Worm (Caenorhabditis elegans) whole organism, midembryonic: ENCODE data around the gene str-112.

Experiments
- T22C8.4 ChIP-seq: fragments of 200-800 bp; sonication (Bioruptor generic); IDR thresholded peaks from 2 replicates; pipeline ENCODE4 v1.3.6; 2022; ENCODE audit warnings: missing genetic modification characterization, missing compliant biosample characterization
- cog-1 ChIP-seq: sonication (generic microtip); optimal IDR thresholded peaks from 2 replicates; lab custom pipeline; 2016; ENCODE audit warnings: missing genetic modification characterization, missing compliant biosample characterization
- flt-1 ChIP-seq: fragments of 200-800 bp; sonication (Bioruptor generic); IDR thresholded peaks from 2 replicates; pipeline ENCODE4 v1.3.6; 2022; ENCODE audit warnings: missing genetic modification characterization, missing compliant biosample characterization
- klf-2 ChIP-seq: fragments of 200-800 bp; sonication (Bioruptor generic); conservative IDR thresholded peaks from 2 replicates; pipeline ENCODE4 v1.3.6; 2022; ENCODE audit warnings: missing genetic modification reagents, missing genetic modification characterization, missing compliant biosample characterization
- med-1 ChIP-seq: sonication (generic microtip); optimal IDR thresholded peaks from 2 replicates; lab custom pipeline; 2017; ENCODE audit warnings: missing genetic modification characterization, mild to moderate bottlenecking, missing compliant biosample characterization, antibody characterized with exemption, missing genetic modification reagents; ENCODE audit not compliant: insufficient read depth
- ref-1 ChIP-seq: fragments of 200-800 bp; sonication (Bioruptor generic); conservative IDR thresholded peaks from 2 replicates; pipeline ENCODE4 v1.3.6; 2022; ENCODE audit warnings: missing genetic modification reagents, missing genetic modification characterization, missing compliant biosample characterization
- tab-1 ChIP-seq: fragments of 200-800 bp; sonication (Bioruptor generic); IDR thresholded peaks from 2 replicates; pipeline ENCODE4 v1.3.6; 2022; ENCODE audit warnings: missing genetic modification characterization, missing compliant biosample characterization
- ztf-23 ChIP-seq: fragments of 200-800 bp; sonication (Bioruptor generic); IDR thresholded peaks from 2 replicates; pipeline ENCODE4 v1.3.6; 2022; ENCODE audit warnings: missing genetic modification reagents, missing genetic modification characterization, missing compliant biosample characterization
- ztf-29 ChIP-seq: fragments of 200-800 bp; sonication (Bioruptor generic); IDR thresholded peaks from 2 replicates; pipeline ENCODE4 v1.3.6; 2022; ENCODE audit warnings: missing genetic modification reagents, missing genetic modification characterization, missing compliant biosample characterization

str-112 gene

DNA sequence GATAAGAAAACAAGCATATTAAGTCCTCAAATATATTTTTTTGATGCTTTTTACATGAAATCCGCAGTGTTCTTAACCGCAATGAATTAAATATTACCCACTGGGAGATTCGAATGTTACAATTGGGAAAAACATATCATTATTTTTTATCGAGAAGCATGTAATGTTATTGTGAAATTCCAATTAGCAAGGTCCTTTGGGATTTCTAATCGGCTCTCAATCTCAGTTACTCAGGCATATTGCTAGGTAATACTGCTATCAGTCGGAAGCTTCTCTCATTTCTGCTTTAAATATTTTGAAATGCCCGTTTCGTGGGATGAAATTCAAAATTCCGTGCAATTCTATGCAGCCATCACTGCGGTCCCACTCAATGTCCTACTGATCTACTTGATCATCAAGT, 21.2 kb upstream of the str-112 start, which contains the start of gene str-204:
Gene str-204 (plus strand): TSS at position 301 of the 400 bp plus-strand sequence.
- TF ChIP-seq klf-2 (GFP tag; lab: Robert Waterston, UW) (no peak), ztf-29 (no peak), med-1 (no peak)

DNA sequence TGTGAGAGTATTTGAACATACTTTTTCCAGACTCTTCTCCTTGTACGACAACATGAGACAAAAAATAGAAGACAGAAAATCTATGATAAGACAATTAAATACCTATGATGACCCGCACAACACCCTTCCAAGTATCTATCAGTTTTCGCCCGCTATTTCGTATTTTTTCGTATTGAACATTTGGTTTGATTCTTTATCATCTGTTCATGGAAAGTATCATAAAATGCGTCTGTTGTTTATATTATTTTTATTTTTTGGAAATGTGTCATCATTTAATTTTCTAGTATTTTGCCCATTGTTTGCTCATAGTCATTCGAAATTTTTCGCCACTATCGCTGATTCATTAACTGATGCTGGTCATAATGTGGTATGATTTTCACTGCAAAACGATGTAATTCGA, 18.9 kb upstream of the str-112 start, which contains the start of gene ugt-39:
Gene ugt-39 (plus strand): TSS at position 54 of the 400 bp plus-strand sequence.
- no peak for TF ChIP-seq tab-1 (GFP tag; lab: Robert Waterston, UW)
- TF ChIP-seq ztf-29: no peak
- no peak for TF ChIP-seq med-1
- no peak for TF ChIP-seq klf-2 (GFP tag; lab: Robert Waterston, UW)
- no peak for TF ChIP-seq cog-1 (tag; lab: Kevin White, UChicago)
- TF ChIP-seq flt-1 (GFP tag; lab: Robert Waterston, UW): no peak

DNA sequence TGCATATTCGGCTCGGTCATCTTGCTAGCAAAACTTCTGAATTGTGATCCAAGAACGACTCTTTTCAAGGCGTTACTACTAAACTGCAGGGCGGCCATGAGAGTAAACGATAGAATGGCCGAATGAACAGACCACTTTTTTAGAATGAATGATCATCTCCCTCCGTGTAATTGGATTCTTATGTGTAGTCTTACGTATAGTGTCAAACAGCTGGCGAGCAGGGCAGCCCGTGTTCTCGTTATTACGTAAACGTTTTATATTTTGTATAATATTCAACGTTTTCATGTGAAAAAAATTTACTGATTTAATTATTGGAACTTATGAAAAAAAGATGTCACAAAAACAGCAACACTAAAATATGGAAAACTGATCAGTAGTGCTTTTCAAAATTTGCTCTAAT, 17.9 kb upstream of the str-112 start, which contains the start of gene F10D2.10:
Gene F10D2.10 (minus strand): TSS at position 101 of the 400 bp plus-strand sequence.
- no peak for TF ChIP-seq ztf-23 (GFP tag; lab: Robert Waterston, UW)
- TF ChIP-seq T22C8.4: no peak
- no peak for TF ChIP-seq klf-2 (GFP tag; lab: Robert Waterston, UW)
- TF ChIP-seq med-1: no peak
- no peak for TF ChIP-seq ztf-29
- TF ChIP-seq flt-1 (GFP tag; lab: Robert Waterston, UW): no peak
- TF ChIP-seq cog-1 (tag; lab: Kevin White, UChicago): no peak
- no peak for TF ChIP-seq tab-1 (GFP tag; lab: Robert Waterston, UW)
- no peak for TF ChIP-seq ref-1 (GFP tag; lab: Robert Waterston, UW)

DNA sequence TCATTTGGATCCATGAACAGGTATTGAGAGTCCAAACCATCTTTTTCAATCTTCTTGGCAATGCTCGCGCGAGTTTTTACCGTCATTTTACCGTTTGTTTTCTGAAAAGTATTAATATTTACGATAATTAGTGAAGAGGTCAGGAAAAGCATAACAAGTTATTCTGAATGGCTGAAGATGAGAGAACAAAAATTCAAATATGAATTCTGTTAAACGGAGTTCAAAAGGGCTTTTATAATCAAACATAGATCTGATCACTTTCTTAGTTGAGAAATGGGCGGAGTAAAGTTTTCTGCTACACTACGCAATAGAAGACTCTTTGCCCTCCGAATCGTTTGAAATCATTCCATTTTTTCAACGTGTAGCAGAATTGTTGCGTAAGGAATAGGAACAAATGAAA, 14.8 kb upstream of the str-112 start, which contains the start of gene fat-7:
Gene fat-7 (minus strand): TSS at position 101 of the 400 bp plus-strand sequence.
- TF ChIP-seq klf-2 (GFP tag; lab: Robert Waterston, UW) (no peak), med-1 (no peak), ztf-23 (GFP tag; lab: Robert Waterston, UW) (no peak), tab-1 (GFP tag; lab: Robert Waterston, UW) (no peak), ztf-29 (no peak), T22C8.4 (no peak), ref-1 (GFP tag; lab: Robert Waterston, UW) (no peak)

DNA sequence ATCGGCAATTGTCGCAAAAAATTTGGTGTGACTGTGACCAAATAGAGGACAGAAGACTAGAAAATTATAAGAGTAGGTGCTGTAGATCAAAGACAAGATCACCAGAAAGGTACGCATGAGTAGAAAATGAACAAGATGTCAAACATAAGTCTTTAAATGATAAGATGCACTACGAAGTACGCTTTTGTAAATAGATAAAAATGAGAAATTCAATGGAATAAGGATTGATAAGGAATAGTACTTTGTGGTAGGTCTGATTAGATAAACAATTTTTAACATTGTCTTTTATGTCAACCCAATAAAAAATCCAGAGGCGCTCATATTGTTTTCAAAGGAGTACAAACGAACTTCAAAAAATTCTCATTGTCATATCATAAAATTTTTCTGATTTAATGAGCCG, 12.3 kb upstream of the str-112 start, which contains the start of gene F10D2.8:
Gene F10D2.8 (minus strand): TSS at position 145 of the 400 bp plus-strand sequence.
- TF ChIP-seq cog-1 (tag; lab: Kevin White, UChicago): no peak
- no peak for TF ChIP-seq klf-2 (GFP tag; lab: Robert Waterston, UW)
- no peak for TF ChIP-seq ref-1 (GFP tag; lab: Robert Waterston, UW)
- TF ChIP-seq ztf-23 (GFP tag; lab: Robert Waterston, UW): no peak
- TF ChIP-seq tab-1 (GFP tag; lab: Robert Waterston, UW): no peak
- no peak for TF ChIP-seq flt-1 (GFP tag; lab: Robert Waterston, UW)
- no peak for TF ChIP-seq ztf-29
- TF ChIP-seq T22C8.4: no peak
- TF ChIP-seq med-1: no peak

DNA sequence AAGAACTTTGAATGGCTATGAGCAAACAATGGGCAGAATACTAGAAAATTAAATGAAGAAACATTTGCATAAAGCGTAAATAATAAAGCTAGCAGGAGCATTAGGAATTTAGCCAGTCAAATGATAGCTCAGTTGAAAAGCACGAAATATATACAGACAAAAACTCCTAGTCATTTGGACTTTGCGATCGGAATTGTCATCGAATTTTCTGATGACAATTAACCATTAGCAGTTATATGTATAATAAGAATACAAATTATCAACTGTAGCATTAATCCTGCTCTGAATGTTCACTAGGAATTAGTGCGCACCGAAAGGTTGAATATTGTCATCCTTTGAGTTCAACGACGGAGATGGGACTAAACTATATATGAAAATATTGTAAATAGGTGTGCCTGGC, 9.2 kb upstream of the str-112 start, which contains the start of gene ugt-38:
Gene ugt-38 (minus strand): TSS at position 101 of the 400 bp plus-strand sequence.
- TF ChIP-seq ref-1 (GFP tag; lab: Robert Waterston, UW) (no peak), ztf-29 (no peak), ztf-23 (GFP tag; lab: Robert Waterston, UW) (no peak), T22C8.4 (no peak), cog-1 (tag; lab: Kevin White, UChicago) (no peak), flt-1 (GFP tag; lab: Robert Waterston, UW) (no peak), klf-2 (GFP tag; lab: Robert Waterston, UW) (no peak), med-1 (no peak), tab-1 (GFP tag; lab: Robert Waterston, UW) (no peak)

DNA sequence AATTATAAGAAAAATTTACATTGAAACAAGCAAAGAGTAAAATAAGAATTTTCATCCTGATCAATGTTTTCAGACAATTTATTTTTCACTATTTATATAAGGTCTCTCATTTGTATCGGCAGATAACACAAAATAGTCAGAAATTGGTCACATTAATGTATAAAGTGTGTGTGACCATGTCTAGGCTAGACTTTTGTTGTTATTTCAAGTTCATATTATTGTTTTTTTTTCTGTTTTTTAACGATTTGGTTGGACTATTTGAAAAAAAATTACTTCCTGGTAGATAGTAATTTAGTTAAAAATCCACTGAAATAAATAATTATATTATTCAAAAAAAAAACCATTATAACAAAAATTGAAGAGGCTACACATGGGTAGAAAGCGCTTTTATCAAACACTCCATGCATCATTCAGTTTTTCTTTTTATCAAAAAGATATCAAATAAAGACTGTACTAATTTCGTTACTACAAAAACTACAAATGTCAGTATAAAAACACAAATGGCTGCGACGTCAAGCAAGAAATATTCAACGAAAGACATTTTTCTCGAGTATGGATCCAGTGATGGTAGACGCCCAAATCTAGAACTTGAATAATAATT, 7.1 kb upstream of the str-112 start, which contains the start of gene ugt-37:
Gene ugt-37 (minus strand): TSS at position 69 of the 601 bp plus-strand sequence.
- TF ChIP-seq ztf-29 (no peak), flt-1 (GFP tag; lab: Robert Waterston, UW) (no peak), T22C8.4 (no peak), ztf-23 (GFP tag; lab: Robert Waterston, UW) (no peak), med-1 (no peak), klf-2 (GFP tag; lab: Robert Waterston, UW) (no peak), cog-1 (tag; lab: Kevin White, UChicago) (no peak), ref-1 (GFP tag; lab: Robert Waterston, UW) (no peak)

DNA sequence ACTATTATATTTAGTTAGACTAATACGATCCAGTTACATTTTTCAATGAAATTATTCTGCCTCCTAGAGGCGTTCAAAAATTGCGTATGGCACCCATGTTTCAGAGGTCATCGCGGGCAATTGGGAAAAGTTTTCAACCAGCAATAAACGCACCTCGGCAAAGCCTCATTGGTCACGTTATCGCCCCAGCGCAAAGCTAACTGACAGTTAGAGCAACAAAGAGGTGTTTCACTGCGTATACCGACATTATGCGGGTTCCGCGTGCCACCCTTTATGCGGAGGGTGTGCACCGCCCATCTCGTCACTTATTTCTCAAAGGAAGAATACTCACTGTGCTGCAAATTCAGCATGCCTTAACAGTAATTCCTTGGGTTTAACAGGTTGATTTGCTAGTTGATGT, 4.4 kb upstream of the str-112 start:
- TF ChIP-seq cog-1 (tag; lab: Kevin White, UChicago) (no peak), med-1 (no peak), klf-2 (GFP tag; lab: Robert Waterston, UW) (no peak), tab-1 (GFP tag; lab: Robert Waterston, UW) (no peak), ztf-23 (GFP tag; lab: Robert Waterston, UW) (no peak), ref-1 (GFP tag; lab: Robert Waterston, UW) (no peak), flt-1 (GFP tag; lab: Robert Waterston, UW) (no peak), T22C8.4 (no peak), ztf-29 (no peak)

DNA sequence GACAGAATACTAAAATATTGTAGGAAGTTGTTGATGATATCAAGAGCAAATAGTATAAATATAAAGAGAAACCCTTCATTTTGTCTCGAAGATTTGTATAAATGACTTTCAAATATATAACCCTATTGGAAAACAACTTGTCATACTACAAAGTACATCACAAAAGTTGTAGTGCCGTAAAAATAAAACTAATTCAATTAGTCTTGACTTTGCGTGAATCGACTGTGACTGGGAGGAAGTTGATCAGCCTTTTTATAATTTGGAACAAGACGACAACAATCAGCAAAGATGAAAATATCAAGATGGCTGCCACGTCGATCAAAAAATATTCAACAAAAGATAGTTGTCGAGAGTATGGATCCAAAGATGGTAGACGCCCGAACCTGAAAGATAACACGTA, 3.6 kb upstream of the str-112 start, which contains the start of gene ugt-40:
Gene ugt-40 (minus strand): TSS at position 101 of the 400 bp plus-strand sequence.
- no peak for TF ChIP-seq flt-1 (GFP tag; lab: Robert Waterston, UW)
- no peak for TF ChIP-seq klf-2 (GFP tag; lab: Robert Waterston, UW)
- no peak for TF ChIP-seq med-1
- no peak for TF ChIP-seq ztf-29
- no peak for TF ChIP-seq ztf-23 (GFP tag; lab: Robert Waterston, UW)
- no peak for TF ChIP-seq T22C8.4
- no peak for TF ChIP-seq tab-1 (GFP tag; lab: Robert Waterston, UW)
- TF ChIP-seq ref-1 (GFP tag; lab: Robert Waterston, UW): no peak
- no peak for TF ChIP-seq cog-1 (tag; lab: Kevin White, UChicago)

DNA sequence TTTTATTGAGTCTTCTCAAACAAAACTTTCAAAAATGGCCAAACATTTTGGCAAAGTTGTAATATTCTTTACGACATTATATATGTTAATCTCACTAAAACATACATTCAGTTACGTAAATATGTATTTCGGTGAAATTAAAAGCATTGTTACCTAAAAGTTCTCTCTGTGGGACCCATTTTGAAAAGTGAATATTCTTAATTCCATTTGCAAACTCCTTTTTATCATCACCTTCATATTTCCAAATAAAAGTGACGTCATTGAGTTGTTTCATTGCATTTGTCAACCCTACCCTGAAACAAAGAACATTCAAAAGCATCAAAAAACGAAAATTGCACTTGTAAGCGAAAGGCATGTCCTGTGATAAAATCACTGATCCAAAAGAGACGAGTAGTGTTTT, 2.1 kb upstream of the str-112 start:
- TF ChIP-seq cog-1 (tag; lab: Kevin White, UChicago) (no peak), med-1 (no peak)
